Fruit fly (Drosophila melanogaster): ENCODE measurements around the gene CG14339.

Gene CG14339

DNA sequence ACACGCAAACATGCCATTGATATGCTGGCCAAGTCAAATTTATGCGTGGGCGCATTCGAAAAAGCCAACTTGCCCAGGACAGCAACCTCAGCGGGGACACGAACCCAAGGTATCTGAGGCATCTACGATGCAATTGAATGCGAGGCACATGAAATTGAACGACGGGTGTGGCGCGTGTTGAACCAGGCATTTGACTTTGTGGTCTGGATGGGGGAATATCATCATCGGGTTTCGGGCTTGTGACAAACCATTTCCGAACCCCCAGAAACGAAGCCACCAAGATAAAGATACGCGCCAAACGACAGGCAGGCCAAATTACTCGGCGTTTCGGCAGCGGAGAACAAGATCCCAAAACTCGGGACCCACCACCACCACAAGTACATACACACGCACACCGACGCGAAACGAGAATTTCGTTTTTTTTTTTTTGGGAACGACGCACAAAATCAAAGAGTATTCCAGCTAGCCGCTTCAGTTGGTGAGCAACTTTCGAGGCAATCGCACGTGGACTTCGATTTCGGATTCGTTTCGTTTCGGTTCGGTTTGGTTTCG is 34.5 kb downstream of the CG14339 start, which contains the start of gene MFS3:
Gene MFS3, plus strand, starts transcription at position 472 of the 552 bp plus-strand sequence.
- TF ChIP-seq CG17801 (GFP tag; optimal IDR thresholded peaks at IDR 0.05; ENCODE audit: partially characterized antibody), result no peak

DNA sequence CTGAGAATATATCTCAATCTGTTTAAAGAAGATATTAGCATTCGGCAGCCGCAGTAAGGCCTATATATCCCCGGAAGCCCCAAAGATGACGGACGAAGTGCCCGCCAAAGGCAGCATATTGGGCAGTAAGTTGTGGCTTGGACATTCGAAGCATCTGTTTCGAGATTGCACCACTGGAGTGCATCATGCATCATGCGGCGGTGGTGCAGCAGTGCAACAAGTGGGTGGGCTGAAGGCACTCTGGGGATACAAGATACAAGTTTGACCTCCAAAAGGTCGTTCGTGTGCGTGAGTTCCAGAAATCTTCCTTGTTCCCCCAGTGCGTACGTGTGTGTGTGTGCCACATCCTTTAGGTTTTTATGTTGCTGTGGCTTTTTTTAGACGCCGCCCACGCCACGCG is 34.9 kb downstream of the CG14339 start:
- no peak for TF ChIP-seq CG17801 (GFP tag; optimal IDR thresholded peaks at IDR 0.05; ENCODE audit: partially characterized antibody)

DNA sequence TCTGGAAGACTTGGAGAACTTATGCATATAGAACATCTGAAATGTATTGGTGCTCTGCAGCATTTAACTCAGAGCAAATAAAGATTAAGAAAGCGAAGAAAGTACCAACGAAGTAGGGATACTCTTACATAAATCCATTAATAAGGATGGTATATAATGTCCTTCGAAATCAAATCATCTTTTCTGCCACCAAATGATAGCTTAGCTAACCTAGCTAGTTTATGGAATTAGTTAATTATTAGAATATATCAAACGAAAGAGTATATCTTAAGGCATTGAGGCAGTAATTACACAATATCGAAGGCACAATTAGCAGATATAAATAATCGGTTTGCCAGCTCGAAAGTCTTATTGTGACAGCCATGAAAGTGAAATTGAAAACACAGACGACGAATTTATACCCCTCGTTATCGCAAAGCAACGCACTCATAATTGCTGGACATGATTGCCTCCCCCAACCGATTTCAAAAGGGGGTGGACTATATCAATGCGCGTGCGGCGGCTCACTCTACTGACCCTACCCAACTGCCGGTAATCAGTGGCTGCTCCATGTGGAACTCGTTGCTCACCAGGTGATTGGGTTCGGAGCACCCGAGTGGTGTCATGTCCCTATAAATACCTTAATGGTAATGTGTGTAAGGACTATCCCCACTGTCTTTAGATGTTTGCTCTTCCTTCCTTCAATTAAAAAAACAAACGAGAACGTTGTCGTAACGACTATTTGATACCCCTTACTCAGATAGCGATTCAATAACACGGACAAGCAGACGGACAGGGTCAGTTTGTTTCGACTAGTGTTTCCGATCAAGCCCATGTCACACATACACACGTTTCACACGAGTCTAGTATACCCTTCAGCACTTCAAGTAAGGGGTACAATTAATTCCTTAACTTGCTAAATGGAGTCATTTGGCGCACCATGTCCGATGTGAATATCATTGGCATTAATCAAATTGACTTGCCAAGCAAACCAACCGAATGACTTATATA is 36.3 kb downstream of the CG14339 start:
- TF ChIP-seq CG17801 (GFP tag; optimal IDR thresholded peaks at IDR 0.05; ENCODE audit: partially characterized antibody), result no peak

DNA sequence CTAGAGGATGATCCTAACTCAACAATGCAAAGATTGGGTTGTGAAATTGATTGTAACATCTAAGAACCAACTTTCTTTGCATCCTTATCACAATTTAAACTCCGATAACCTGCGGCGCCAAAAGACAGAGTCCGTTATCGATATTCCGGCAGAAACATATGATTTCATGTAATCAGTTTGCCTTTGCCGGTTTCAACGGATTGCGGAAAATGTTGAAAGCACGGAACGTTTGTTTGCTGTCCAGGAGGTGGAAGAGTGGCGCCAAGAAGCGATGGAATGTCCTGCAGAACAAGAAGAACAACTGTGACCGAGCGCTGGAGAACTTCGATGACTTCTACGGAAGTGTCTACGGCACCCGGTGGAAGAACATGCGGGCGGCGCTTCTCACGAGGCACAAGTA is 39.3 kb downstream of the CG14339 start:
- TF ChIP-seq CG17801 (GFP tag; optimal IDR thresholded peaks at IDR 0.05; ENCODE audit: partially characterized antibody), result no peak

DNA sequence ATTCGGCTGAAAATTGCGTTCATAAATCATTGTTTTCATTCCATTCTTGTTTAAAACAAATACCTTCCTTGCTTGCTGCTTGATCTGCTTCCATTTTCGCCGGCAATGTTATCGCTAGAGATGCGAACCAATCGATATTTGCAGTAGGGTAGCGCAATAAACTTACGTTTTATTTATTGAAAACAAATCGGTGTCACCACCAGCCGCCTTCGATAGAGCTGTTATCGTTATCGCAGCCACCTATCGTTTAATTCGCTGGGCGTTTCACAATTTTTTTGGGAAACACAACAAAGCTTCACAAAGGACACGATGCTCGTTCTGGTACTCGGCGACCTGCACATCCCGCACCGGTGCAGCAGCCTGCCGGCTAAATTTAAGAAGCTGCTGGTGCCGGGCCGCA is 42.2 kb downstream of the CG14339 start, which contains the start of the genes Tfb4 and Vps29:
Gene Tfb4, minus strand, starts transcription at position 124 of the 400 bp plus-strand sequence.
Gene Vps29, plus strand, starts transcription at position 213 of the 400 bp plus-strand sequence.
- TF ChIP-seq CG17801 (GFP tag; optimal IDR thresholded peaks at IDR 0.05; ENCODE audit: partially characterized antibody), result peak; percentile 62

DNA sequence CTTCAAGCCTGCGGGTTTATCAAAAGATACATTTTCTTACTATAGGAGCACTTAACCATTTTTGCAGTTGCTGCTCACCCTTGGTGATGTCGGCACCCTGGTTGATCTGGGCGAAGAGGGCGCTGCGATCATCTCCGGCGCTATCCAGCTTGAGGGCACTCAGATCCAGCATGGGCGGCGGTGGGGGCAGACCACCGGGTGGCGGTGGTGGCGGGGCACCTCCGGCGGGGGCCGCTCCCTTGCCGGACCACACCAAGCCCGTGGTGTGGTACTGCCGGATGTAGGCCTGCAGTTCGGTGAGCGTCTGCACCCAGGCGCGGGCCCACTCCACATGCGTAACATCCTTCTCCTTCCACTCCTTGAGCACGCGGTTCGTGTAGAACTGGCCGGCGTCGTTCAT is 44.4 kb downstream of the CG14339 start:
- no peak for TF ChIP-seq CG17801 (GFP tag; optimal IDR thresholded peaks at IDR 0.05; ENCODE audit: partially characterized antibody)

DNA sequence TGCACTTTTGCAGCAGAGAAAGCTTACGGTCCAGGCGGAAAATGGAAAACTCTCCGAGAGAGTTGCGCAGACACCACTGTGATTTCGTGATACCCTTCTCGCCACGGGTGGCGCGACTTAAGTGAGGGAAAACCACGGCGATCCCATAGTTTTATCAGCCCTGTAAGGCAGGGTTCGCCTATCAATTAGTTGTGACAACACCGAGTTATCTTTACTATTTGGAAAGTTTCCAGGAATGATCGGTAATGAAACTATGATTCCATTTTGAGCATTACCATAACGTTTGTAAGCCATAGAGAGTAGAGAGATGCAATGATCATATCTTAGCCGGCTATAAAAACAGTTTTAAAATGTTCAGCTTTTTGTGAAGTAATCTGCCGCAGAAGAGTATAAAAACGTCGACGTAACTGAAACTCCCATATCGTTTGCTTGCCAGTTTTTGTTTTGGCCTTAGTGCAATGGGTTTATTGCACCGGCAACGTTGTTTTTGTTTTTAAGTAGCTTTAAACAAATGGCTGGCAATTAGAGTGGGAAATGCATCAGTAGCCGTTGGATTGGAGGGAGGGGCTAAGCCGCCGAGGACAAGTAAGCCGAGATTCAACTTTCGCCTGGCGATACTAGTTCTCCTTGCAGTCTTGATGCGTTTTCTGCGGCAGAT is 48.4 kb downstream of the CG14339 start:
- no peak for TF ChIP-seq CG17801 (GFP tag; optimal IDR thresholded peaks at IDR 0.05; ENCODE audit: partially characterized antibody)

DNA sequence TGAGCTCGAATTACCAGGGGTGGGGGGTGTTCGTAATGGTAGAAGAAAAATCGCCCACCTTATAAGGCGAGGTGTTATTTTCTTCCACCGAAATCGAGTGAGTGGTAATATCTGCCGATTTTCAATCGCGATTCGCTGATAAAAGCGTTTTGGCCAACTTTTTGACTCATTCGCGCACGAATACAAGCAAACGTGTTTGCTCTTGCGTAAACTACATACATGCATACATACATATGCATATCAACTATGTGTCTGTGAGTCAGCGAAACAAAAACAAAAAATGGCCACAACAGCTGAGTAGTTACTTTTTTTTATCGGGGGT is 49.0 kb downstream of the CG14339 start:
- no peak for TF ChIP-seq CG17801 (GFP tag; optimal IDR thresholded peaks at IDR 0.05; ENCODE audit: partially characterized antibody)

DNA sequence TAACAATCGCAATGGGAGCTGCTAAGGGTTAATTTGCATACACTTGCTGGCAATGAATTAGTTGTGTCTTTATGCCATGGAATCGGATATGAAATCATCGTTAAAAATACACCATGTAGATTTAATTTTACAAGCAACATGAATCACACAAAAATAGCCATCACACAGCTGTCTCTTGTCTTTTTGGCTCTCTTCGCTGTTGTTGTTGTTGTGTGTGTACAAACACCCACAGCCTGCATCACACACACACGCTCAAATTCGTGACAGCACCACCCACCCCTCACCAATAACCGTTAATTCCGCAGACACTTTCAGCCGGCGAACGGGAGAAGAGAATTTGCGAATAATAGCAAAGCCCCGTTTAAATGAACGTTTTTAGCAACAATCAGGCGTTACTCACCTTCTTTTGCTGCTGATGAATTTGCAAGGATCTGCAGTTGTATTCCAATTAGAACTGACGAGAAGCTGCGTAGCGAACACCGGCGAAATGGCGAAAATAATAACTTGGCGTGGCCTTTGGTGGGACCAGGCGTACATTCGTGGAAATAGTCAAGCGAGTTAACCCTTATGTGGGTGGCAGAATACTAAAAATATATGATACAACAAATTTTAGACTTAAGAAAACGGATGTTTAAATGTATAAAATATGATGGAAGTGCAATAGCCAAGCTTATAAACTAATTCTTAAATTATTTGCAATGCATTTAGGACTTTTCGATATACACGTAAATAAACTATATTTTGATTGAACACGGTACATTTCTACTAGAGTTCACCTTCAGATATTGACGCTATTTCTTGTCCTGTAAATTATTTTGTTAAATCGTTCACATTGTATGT is 49.6 kb downstream of the CG14339 start, which contains the start of gene capt:
Gene capt, minus strand, starts transcription at position 584 of the 840 bp plus-strand sequence.
- no peak for TF ChIP-seq CG17801 (GFP tag; optimal IDR thresholded peaks at IDR 0.05; ENCODE audit: partially characterized antibody)

DNA sequence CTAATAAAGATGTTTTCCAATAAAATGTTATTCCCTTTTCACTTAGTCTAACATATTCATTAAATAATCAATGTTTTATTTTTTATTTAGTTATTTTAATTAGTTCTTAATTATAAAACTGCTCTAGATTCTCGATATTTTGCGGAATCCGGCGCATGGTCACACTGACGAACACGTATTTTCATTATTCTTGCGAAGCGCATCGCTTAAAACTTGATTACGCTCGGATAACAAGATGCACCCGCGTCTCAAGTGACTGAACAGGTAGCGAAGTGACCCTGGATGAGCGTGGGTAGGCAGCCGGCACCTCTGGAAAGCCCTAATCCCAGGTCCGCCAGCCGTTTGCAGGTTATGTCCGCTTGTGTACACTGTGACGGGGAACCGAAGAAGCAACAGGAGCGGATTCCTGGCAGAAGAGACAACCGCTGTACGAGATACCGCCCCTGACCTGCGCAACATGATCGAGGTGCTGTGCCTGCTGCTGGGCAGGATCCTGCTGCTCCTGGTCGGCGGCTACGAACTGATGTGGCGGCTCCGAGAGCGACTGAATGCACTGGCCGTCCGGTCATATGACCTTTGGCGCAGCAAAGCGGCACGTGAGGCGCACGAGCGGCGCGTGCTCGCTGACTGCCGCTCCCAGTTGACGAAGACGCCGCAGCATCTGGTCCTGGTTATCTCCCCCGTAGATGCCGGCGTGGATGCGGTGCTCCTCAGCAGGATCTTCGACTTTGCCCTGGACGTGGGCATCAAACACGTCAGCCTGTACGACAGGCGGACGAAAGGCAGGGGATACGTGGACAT is 50.4 kb downstream of the CG14339 start, which contains the start of gene Tango14:
Gene Tango14, plus strand, starts transcription at position 143 of the 801 bp plus-strand sequence.
- no peak for TF ChIP-seq CG17801 (GFP tag; optimal IDR thresholded peaks at IDR 0.05; ENCODE audit: partially characterized antibody)

Data from ovary, adult (tissue).